Fruit fly (Drosophila melanogaster): ENCODE measurements around the gene sordd1.

sordd1 gene

dm6 chrX:15811666-15812614 lies 16.1 kb upstream of the sordd1 start (continued):
- TF ChIP-seq lmd (GFP tag; IDR thresholded peaks at IDR 0.05), result no peak
- TF ChIP-seq CG4707 (GFP tag; optimal IDR thresholded peaks at IDR 0.05), result peak; percentile 20
- TF ChIP-seq CG8478 (optimal IDR thresholded peaks at IDR 0.05), result peak; percentile 74
- TF ChIP-seq croc (GFP tag; conservative IDR thresholded peaks at IDR 0.05), result no peak
- TF ChIP-seq CG12104 (GFP tag; optimal IDR thresholded peaks at IDR 0.05), result no peak
- TF ChIP-seq CG2116 (GFP tag; optimal IDR thresholded peaks at IDR 0.05), result no peak
- no peak for TF ChIP-seq luna (GFP tag; optimal IDR thresholded peaks at IDR 0.05)
- no peak for TF ChIP-seq hb (GFP tag; IDR thresholded peaks at IDR 0.05; ENCODE audit: partially characterized antibody)
- peak; percentile 61 for TF ChIP-seq Aef1 (GFP tag; IDR thresholded peaks at IDR 0.05)
- TF ChIP-seq p53 (GFP tag; optimal IDR thresholded peaks at IDR 0.05), result no peak
- TF ChIP-seq CG1647 (GFP tag; optimal IDR thresholded peaks at IDR 0.05), result no peak
- TF ChIP-seq gcm (GFP tag; optimal IDR thresholded peaks at IDR 0.05), result peak; percentile 19
- TF ChIP-seq CG18262 (tag; optimal IDR thresholded peaks at IDR 0.05), result no peak
- peak; percentile 9 for TF ChIP-seq HLHmδ (GFP tag; optimal IDR thresholded peaks at IDR 0.05)
- TF ChIP-seq CG10654 (GFP tag; optimal IDR thresholded peaks at IDR 0.05), result no peak
- TF ChIP-seq bab2 (GFP tag; optimal IDR thresholded peaks at IDR 0.05), result no peak
- TF ChIP-seq CG1792 (GFP tag; optimal IDR thresholded peaks at IDR 0.05), result no peak
- TF ChIP-seq CG14965 (GFP tag; optimal IDR thresholded peaks at IDR 0.05; ENCODE audit: borderline replicate concordance), result no peak
- no peak for TF ChIP-seq hth (optimal IDR thresholded peaks at IDR 0.05)
- TF ChIP-seq CG18599 (GFP tag; optimal IDR thresholded peaks at IDR 0.05), result peak; percentile 10
- no peak for TF ChIP-seq CG6272 (GFP tag; IDR thresholded peaks at IDR 0.05)
- TF ChIP-seq Dfd (GFP tag; optimal IDR thresholded peaks at IDR 0.05), result peak in 1 of 2 experiments; percentile 37
- TF ChIP-seq MESR4 (GFP tag; optimal IDR thresholded peaks at IDR 0.05), result no peak
- no peak for TF ChIP-seq fd96Cb (tag; optimal IDR thresholded peaks at IDR 0.05)
- no peak for TF ChIP-seq aop (GFP tag; IDR thresholded peaks at IDR 0.05)
- TF ChIP-seq CG11085 (GFP tag; IDR thresholded peaks at IDR 0.05), result no peak
- TF ChIP-seq Abd-B (GFP tag; optimal IDR thresholded peaks at IDR 0.05), result no peak
- no peak for TF ChIP-seq amos (GFP tag; IDR thresholded peaks at IDR 0.05; ENCODE audit: partially characterized antibody)
- no peak for TF ChIP-seq scrt (GFP tag; optimal IDR thresholded peaks at IDR 0.05)
- TF ChIP-seq her (GFP tag; optimal IDR thresholded peaks at IDR 0.05), result no peak
- no peak for TF ChIP-seq CG15269 (tag; optimal IDR thresholded peaks at IDR 0.05)
- no peak for TF ChIP-seq pfk (GFP tag; optimal IDR thresholded peaks at IDR 0.05)
- no peak for TF ChIP-seq CG2202 (tag; optimal IDR thresholded peaks at IDR 0.05)
- TF ChIP-seq kay (GFP tag; optimal IDR thresholded peaks at IDR 0.05), result peak; percentile 45
- TF ChIP-seq Nf-YB (GFP tag; optimal IDR thresholded peaks at IDR 0.05), result peak; percentile 13
- no peak for TF ChIP-seq tll (GFP tag; optimal IDR thresholded peaks at IDR 0.05)
- no peak for TF ChIP-seq pb (GFP tag; optimal IDR thresholded peaks at IDR 0.05)
- TF ChIP-seq CG31388 (GFP tag; optimal IDR thresholded peaks at IDR 0.05), result no peak
- no peak for TF ChIP-seq Dad (GFP tag; optimal IDR thresholded peaks at IDR 0.05)
- no peak for TF ChIP-seq Doc2 (GFP tag; IDR thresholded peaks at IDR 0.05)
- TF ChIP-seq Oaz (GFP tag; IDR thresholded peaks at IDR 0.05), result no peak
- TF ChIP-seq CoRest (tag; optimal IDR thresholded peaks at IDR 0.05), result no peak
- no peak for TF ChIP-seq ems (GFP tag; optimal IDR thresholded peaks at IDR 0.05)
- no peak for TF ChIP-seq dimm (GFP tag; IDR thresholded peaks at IDR 0.05)
- no peak for TF ChIP-seq gt (GFP tag; IDR thresholded peaks at IDR 0.05)
- no peak for TF ChIP-seq Neu2 (GFP tag; optimal IDR thresholded peaks at IDR 0.05; ENCODE audit: borderline replicate concordance)
- TF ChIP-seq zfh1 (GFP tag; IDR thresholded peaks at IDR 0.05), result no peak
- TF ChIP-seq CG10462 (GFP tag; optimal IDR thresholded peaks at IDR 0.05), result no peak
- no peak for TF ChIP-seq CG18764 (GFP tag; optimal IDR thresholded peaks at IDR 0.05)
- no peak for TF ChIP-seq CG9609 (GFP tag; optimal IDR thresholded peaks at IDR 0.05)
